Worm (Caenorhabditis elegans) whole organism, L4 larva: Measurements from ENCODE around the gene fipr-21.

Experiments used
- F26F4.8 ChIP-seq: fragments of 200-800 bp; sonication (Bioruptor generic); conservative IDR thresholded peaks from 2 replicates; pipeline ENCODE4 v1.3.6; 2022; ENCODE audit warnings: missing genetic modification characterization, missing compliant biosample characterization
- F49E8.2 ChIP-seq: sonication (generic microtip); optimal IDR thresholded peaks from 2 replicates; lab custom pipeline; 2016; ENCODE audit warnings: missing compliant biosample characterization, mild to moderate bottlenecking, missing genetic modification characterization, borderline replicate concordance
- R02D3.7 ChIP-seq: fragments of 150-350 bp; sonication (generic microtip); optimal IDR thresholded peaks from 3 replicates; lab custom pipeline; 2014; ENCODE audit warnings: missing biosample characterization, missing genetic modification characterization
- T20F7.1 ChIP-seq: fragments of 200-800 bp; sonication (Bioruptor generic); optimal IDR thresholded peaks from 2 replicates; lab custom pipeline; 2018; ENCODE audit warnings: mild to moderate bottlenecking, missing genetic modification characterization, missing compliant biosample characterization
- Y48G9A.11 ChIP-seq: fragments of 200-800 bp; sonication (Bioruptor generic); IDR thresholded peaks from 2 replicates; pipeline ENCODE4 v1.3.6; 2022; ENCODE audit warnings: missing genetic modification reagents, missing genetic modification characterization, missing compliant biosample characterization
- ZK337.2 ChIP-seq: fragments of 200-800 bp; sonication (Bioruptor generic); IDR thresholded peaks from 2 replicates; pipeline ENCODE4 v1.3.6; 2022; ENCODE audit warnings: missing genetic modification reagents, missing genetic modification characterization, missing compliant biosample characterization
- ZK546.5 ChIP-seq, 2 experiments: sonication (generic microtip); optimal IDR thresholded peaks; 2 replicates each; lab custom pipeline; 2017; ENCODE audit warnings: missing biosample characterization in 2 of 2, missing genetic modification characterization in 2 of 2
- aha-1 ChIP-seq: fragments of 150-350 bp; peaks from one replicate; lab custom pipeline; 2014; ENCODE audit warnings: missing biosample characterization, missing genetic modification characterization
- attf-4 ChIP-seq: sonication (generic microtip); optimal IDR thresholded peaks from 3 replicates; lab custom pipeline; 2017; ENCODE audit warnings: missing biosample characterization, missing genetic modification characterization
- ceh-28 ChIP-seq: fragments of 150-350 bp; optimal IDR thresholded peaks from 2 replicates; lab custom pipeline; 2014; ENCODE audit warnings: missing biosample characterization, missing genetic modification reagents, missing genetic modification characterization
- ceh-82 ChIP-seq: sonication (generic microtip); optimal IDR thresholded peaks from 2 replicates; lab custom pipeline; 2017; ENCODE audit warnings: missing biosample characterization, missing genetic modification characterization
- ces-1 ChIP-seq: fragments of 150-350 bp; sonication (generic microtip); optimal IDR thresholded peaks from 4 replicates; lab custom pipeline; 2014; ENCODE audit warnings: missing biosample characterization, missing genetic modification reagents, missing genetic modification characterization
- ctbp-1 ChIP-seq: fragments of 200-800 bp; sonication (Bioruptor generic); IDR thresholded peaks from 2 replicates; pipeline ENCODE4 v1.3.6; 2022; ENCODE audit warnings: missing genetic modification reagents, missing genetic modification characterization, missing compliant biosample characterization
- egl-27 ChIP-seq: sonication (generic microtip); optimal IDR thresholded peaks from 3 replicates; lab custom pipeline; 2017; ENCODE audit warnings: missing biosample characterization, missing genetic modification reagents, missing genetic modification characterization
- gei-8 ChIP-seq: fragments of 200-800 bp; sonication (Bioruptor generic); optimal IDR thresholded peaks from 2 replicates; lab custom pipeline; 2018; ENCODE audit warnings: mild to moderate bottlenecking, missing genetic modification characterization, missing compliant biosample characterization
- hmg-1.1 ChIP-seq: fragments of 200-800 bp; sonication (Bioruptor generic); IDR thresholded peaks from 2 replicates; pipeline ENCODE4 v1.3.6; 2022; ENCODE audit warnings: missing genetic modification reagents, missing genetic modification characterization, missing compliant biosample characterization
- jun-1 ChIP-seq: fragments of 150-350 bp; optimal IDR thresholded peaks from 2 replicates; lab custom pipeline; 2014; ENCODE audit warnings: missing biosample characterization, missing genetic modification reagents, missing genetic modification characterization
- lim-7 ChIP-seq: fragments of 200-800 bp; sonication (Bioruptor generic); IDR thresholded peaks from 2 replicates; pipeline ENCODE4 v1.3.6; 2022; ENCODE audit warnings: missing genetic modification characterization, missing compliant biosample characterization
- lin-38 ChIP-seq: fragments of 200-800 bp; sonication (Bioruptor generic); IDR thresholded peaks from 2 replicates; pipeline ENCODE4 v1.3.6; 2022; ENCODE audit warnings: missing genetic modification reagents, missing genetic modification characterization, missing compliant biosample characterization
- madf-5 ChIP-seq, 2 experiments: fragments of 200-800 bp; sonication (Bioruptor generic); IDR thresholded peaks; 2 replicates each; pipeline ENCODE4 v1.3.6; 2022; ENCODE audit warnings: missing compliant biosample characterization in 2 of 2, missing genetic modification characterization in 2 of 2
- mxl-2 ChIP-seq: fragments of 200-800 bp; sonication (Bioruptor generic); conservative IDR thresholded peaks from 2 replicates; pipeline ENCODE4 v1.3.6; 2022; ENCODE audit warnings: missing genetic modification reagents, missing genetic modification characterization, missing compliant biosample characterization
- mxl-3 ChIP-seq: fragments of 200-800 bp; sonication (Bioruptor generic); optimal IDR thresholded peaks from 2 replicates; lab custom pipeline; 2018; ENCODE audit warnings: mild to moderate bottlenecking, missing genetic modification characterization, missing compliant biosample characterization
- nhr-10 ChIP-seq: fragments of 150-350 bp; optimal IDR thresholded peaks from 2 replicates; lab custom pipeline; 2014; ENCODE audit warnings: missing biosample characterization, missing genetic modification characterization
- nhr-11 ChIP-seq: fragments of 150-350 bp; optimal IDR thresholded peaks from 2 replicates; lab custom pipeline; 2014; ENCODE audit warnings: missing biosample characterization, missing genetic modification characterization
- nhr-28 ChIP-seq: fragments of 150-350 bp; optimal IDR thresholded peaks from 2 replicates; lab custom pipeline; 2014; ENCODE audit warnings: missing biosample characterization, missing genetic modification characterization
- nhr-48 ChIP-seq: sonication (generic microtip); optimal IDR thresholded peaks from 2 replicates; lab custom pipeline; 2016; ENCODE audit warnings: mild to moderate bottlenecking, missing genetic modification characterization, missing compliant biosample characterization
- nhr-76 ChIP-seq: fragments of 150-350 bp; optimal IDR thresholded peaks from 2 replicates; lab custom pipeline; 2014; ENCODE audit warnings: missing biosample characterization, missing genetic modification characterization
- pha-4 ChIP-seq, 2 experiments: fragments of 150-350 bp in 1 of 2; fragments of 200-800 bp in 1 of 2; sonication (Bioruptor generic) in 1 of 2; IDR thresholded peaks in 1 of 2; optimal IDR thresholded peaks in 1 of 2; 2 replicates each; pipeline versions ENCODE4 v1.3.6 to Lab custom; 2014 to 2022; ENCODE audit warnings: missing genetic modification characterization in 2 of 2, missing genetic modification reagents in 2 of 2, missing biosample characterization in 1 of 2, missing compliant biosample characterization in 1 of 2
- saeg-2 ChIP-seq: fragments of 200-800 bp; sonication (Bioruptor generic); IDR thresholded peaks from 2 replicates; pipeline ENCODE4 v1.3.6; 2022; ENCODE audit warnings: missing genetic modification reagents, missing genetic modification characterization, missing compliant biosample characterization
- set-16 ChIP-seq: fragments of 200-800 bp; sonication (Bioruptor generic); IDR thresholded peaks from 2 replicates; pipeline ENCODE4 v1.3.6; 2022; ENCODE audit warnings: missing genetic modification reagents, missing genetic modification characterization, missing compliant biosample characterization
- skn-1 ChIP-seq: fragments of 150-350 bp; optimal IDR thresholded peaks from 2 replicates; lab custom pipeline; 2014; ENCODE audit warnings: missing biosample characterization, missing genetic modification characterization
- snpc-4 ChIP-seq: fragments of 150-350 bp; optimal IDR thresholded peaks from 2 replicates; lab custom pipeline; 2014; ENCODE audit warnings: missing biosample characterization, missing genetic modification characterization
- spr-1 ChIP-seq: sonication (generic microtip); optimal IDR thresholded peaks from 2 replicates; lab custom pipeline; 2016; ENCODE audit warnings: mild to moderate bottlenecking, missing genetic modification characterization, missing compliant biosample characterization
- tra-1 ChIP-seq: fragments of 200-800 bp; sonication (Bioruptor generic); IDR thresholded peaks from 2 replicates; pipeline ENCODE4 v1.3.6; 2022; ENCODE audit warnings: missing genetic modification reagents, missing genetic modification characterization, missing compliant biosample characterization
- unc-39 ChIP-seq: sonication (generic microtip); optimal IDR thresholded peaks from 2 replicates; lab custom pipeline; 2017; ENCODE audit warnings: missing biosample characterization, missing genetic modification characterization
- unc-62 ChIP-seq, 3 experiments: fragments of 150-350 bp in 1 of 3; sonication (generic microtip); optimal IDR thresholded peaks in 2 of 3; peaks in 1 of 3; 1 replicate in 1 of 3; 2 replicates in 2 of 3; lab custom pipeline; 2014 to 2017; ENCODE audit warnings: missing biosample characterization in 3 of 3, missing genetic modification characterization in 3 of 3, missing genetic modification reagents in 3 of 3, missing genotype in 1 of 3
- zfp-2 ChIP-seq: sonication (generic microtip); optimal IDR thresholded peaks from 2 replicates; lab custom pipeline; 2016; ENCODE audit warnings: mild to moderate bottlenecking, missing genetic modification characterization, missing compliant biosample characterization
- ztf-7 ChIP-seq: fragments of 150-350 bp; optimal IDR thresholded peaks from 2 replicates; lab custom pipeline; 2014; ENCODE audit warnings: missing biosample characterization, missing genetic modification characterization

Gene fipr-21

ce11 chrX:10340986-10341385 lies 36.7 kb downstream of the fipr-21 start, which contains the start of gene R07E3.1 (continued):
- TF ChIP-seq Y48G9A.11 (GFP tag; lab: Robert Waterston, UW) (no peak), snpc-4 (tag; lab: Kevin White, UChicago) (no peak), lin-38 (GFP tag; lab: Robert Waterston, UW) (no peak), ZK337.2 (no peak), nhr-48 (tag; lab: Kevin White, UChicago) (no peak), gei-8 (GFP tag; lab: Kevin White, UChicago) (no peak), attf-4 (tag; lab: Kevin White, UChicago) (no peak), T20F7.1 (GFP tag; lab: Kevin White, UChicago) (no peak), set-16 (GFP tag; lab: Robert Waterston, UW) (no peak), madf-5 (GFP tag; IDR thresholded peaks at IDR 0.05; lab: Robert Waterston, UW) (no peak), hmg-1.1 (GFP tag; lab: Robert Waterston, UW) (no peak), nhr-10 (tag; lab: Kevin White, UChicago) (no peak), nhr-76 (tag; lab: Kevin White, UChicago) (no peak), R02D3.7 (tag; lab: Kevin White, UChicago) (no peak), ctbp-1 (GFP tag; lab: Robert Waterston, UW) (no peak), jun-1 (no peak), nhr-28 (tag; lab: Kevin White, UChicago) (peak; percentile 53), ces-1 (GFP tag; lab: Kevin White, UChicago) (no peak), egl-27 (tag; lab: Kevin White, UChicago) (no peak), mxl-3 (no peak), F26F4.8 (GFP tag; lab: Robert Waterston, UW) (no peak), tra-1 (no peak), saeg-2 (GFP tag; lab: Robert Waterston, UW) (no peak), ceh-28 (tag; lab: Kevin White, UChicago) (no peak), F49E8.2 (tag; lab: Kevin White, UChicago) (no peak), spr-1 (tag; lab: Kevin White, UChicago) (no peak), ztf-7 (tag; lab: Kevin White, UChicago) (peak; percentile 69), mxl-2 (GFP tag; lab: Robert Waterston, UW) (no peak), pha-4 (GFP tag; IDR thresholded peaks at IDR 0.05; lab: Robert Waterston, UW) (no peak), pha-4 (tag; optimal IDR thresholded peaks at IDR 0.05; lab: Kevin White, UChicago) (no peak), unc-39 (tag; lab: Kevin White, UChicago) (no peak), ZK546.5 (tag; optimal IDR thresholded peaks at IDR 0.05; lab: Kevin White, UChicago) (no peak)

ce11 chrX:10350151-10350550 lies 45.8 kb downstream of the fipr-21 start:
- TF ChIP-seq ZK337.2 (no peak), zfp-2 (tag; lab: Kevin White, UChicago) (no peak), nhr-28 (tag; lab: Kevin White, UChicago) (peak; percentile 21), aha-1 (tag; lab: Kevin White, UChicago) (peak; percentile 90), nhr-11 (tag; lab: Kevin White, UChicago) (no peak), skn-1 (tag; lab: Kevin White, UChicago) (no peak), lim-7 (GFP tag; lab: Robert Waterston, UW) (no peak), ceh-82 (tag; lab: Kevin White, UChicago) (no peak)

- peak in 1 of 2 experiments; percentile 28 for TF ChIP-seq unc-62 (GFP tag; optimal IDR thresholded peaks at IDR 0.05 in 1 of 2; lab: Kevin White, UChicago)
- no peak for TF ChIP-seq unc-62 (tag; optimal IDR thresholded peaks at IDR 0.05; lab: Kevin White, UChicago)
- TF ChIP-seq nhr-10 (tag; lab: Kevin White, UChicago) = no peak
- TF ChIP-seq, all 104 proteins: peak for 1
Observed at ce11 chrX:10353857-10354256, 49.5 kb downstream of the fipr-21 start.
